Fruit fly (Drosophila melanogaster) whole organism, pupa: ENCODE data around the gene Cpr35B.
A peak's percentile ranks its signal among the peaks of the same experiment; 100 is the strongest.

Experiments
- CG15710 ChIP-seq: fragments of 200-800 bp; sonication (Bioruptor generic); optimal IDR thresholded peaks from 2 replicates; lab custom pipeline; 2018; ENCODE audit warnings: missing biosample characterization, mild to moderate bottlenecking, missing genetic modification characterization, moderate library complexity
- CG17806 ChIP-seq: fragments of 200-800 bp; sonication (Bioruptor generic); optimal IDR thresholded peaks from 2 replicates; lab custom pipeline; 2018; ENCODE audit warnings: missing biosample characterization, mild to moderate bottlenecking, missing genetic modification characterization, moderate library complexity
- CG8159 ChIP-seq: fragments of 200-800 bp; sonication (Bioruptor generic); optimal IDR thresholded peaks from 3 replicates; lab custom pipeline; 2018; ENCODE audit warnings: missing biosample characterization, mild to moderate bottlenecking, missing genetic modification characterization, moderate library complexity
- CG9948 ChIP-seq: fragments of 200-800 bp; sonication (Bioruptor generic); optimal IDR thresholded peaks from 2 replicates; lab custom pipeline; 2018; ENCODE audit warnings: missing biosample characterization, mild to moderate bottlenecking, missing genetic modification characterization, moderate library complexity
- Pif1B ChIP-seq: fragments of 200-800 bp; sonication (Bioruptor generic); optimal IDR thresholded peaks from 3 replicates; lab custom pipeline; 2016; ENCODE audit warnings: missing biosample characterization, missing genetic modification characterization

DNA sequence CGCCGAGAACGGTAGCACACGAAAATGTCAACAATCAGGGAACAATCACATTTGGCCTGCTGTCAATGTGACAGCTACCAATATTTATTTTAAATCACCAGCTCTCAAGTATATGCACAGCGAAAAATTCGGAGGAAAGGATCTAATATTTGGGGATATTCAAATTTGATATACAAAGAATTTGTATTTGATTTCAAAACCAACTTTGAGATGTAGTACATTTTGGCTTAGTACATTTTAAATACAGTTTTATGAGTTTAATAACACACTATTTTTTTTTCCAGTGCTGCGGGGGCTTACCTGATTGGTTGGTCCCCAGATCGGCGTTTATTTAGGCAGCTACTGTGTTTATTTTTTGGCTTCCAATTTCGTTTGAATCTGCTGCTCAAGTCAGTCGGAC is 36.1 kb upstream of the Cpr35B start:
- TF ChIP-seq CG8159 (tag; lab: Kevin White, UChicago), result peak; percentile 52
- TF ChIP-seq CG17806 (tag; lab: Kevin White, UChicago), result peak; percentile 26
- TF ChIP-seq CG15710, result peak; percentile 59
- peak; percentile 13 for TF ChIP-seq CG9948 (tag; lab: Kevin White, UChicago)
- peak; percentile 56 for TF ChIP-seq Pif1B
